Worm (Caenorhabditis elegans) whole organism, mixed stage, embryonic: ENCODE measurements around the gene alg-4.

Source experiments
- ceh-39 ChIP-seq: fragments of 150-350 bp; optimal IDR thresholded peaks from 2 replicates; lab custom pipeline; 2014; ENCODE audit warnings: missing biosample characterization, missing genetic modification characterization
- cnd-1 ChIP-seq: fragments of 200-800 bp; sonication (Bioruptor generic); optimal IDR thresholded peaks from 2 replicates; lab custom pipeline; 2018; ENCODE audit warnings: mild to moderate bottlenecking, missing genetic modification characterization, missing compliant biosample characterization
- mep-1 ChIP-seq: fragments of 150-350 bp; optimal IDR thresholded peaks from 2 replicates; lab custom pipeline; 2017; ENCODE audit warnings: missing biosample characterization, missing genetic modification reagents, missing genetic modification characterization, inconsistent platforms
- nhr-237 ChIP-seq: fragments of 150-350 bp; optimal IDR thresholded peaks from 2 replicates; lab custom pipeline; 2014; ENCODE audit warnings: missing biosample characterization, missing genetic modification characterization
- nhr-28 ChIP-seq: fragments of 150-350 bp; optimal IDR thresholded peaks from 2 replicates; lab custom pipeline; 2014; ENCODE audit warnings: missing biosample characterization, missing genetic modification characterization
- pha-4 ChIP-seq: fragments of 150-350 bp; optimal IDR thresholded peaks from 2 replicates; lab custom pipeline; 2018; ENCODE audit warnings: missing biosample characterization, missing genetic modification reagents, missing genetic modification characterization
- snpc-4 ChIP-seq: fragments of 150-350 bp; optimal IDR thresholded peaks from 2 replicates; lab custom pipeline; 2014; ENCODE audit warnings: missing biosample characterization, missing genetic modification characterization
- unc-62 ChIP-seq: fragments of 150-350 bp; optimal IDR thresholded peaks from 2 replicates; lab custom pipeline; 2014; ENCODE audit warnings: missing biosample characterization, missing genetic modification reagents, missing genetic modification characterization

ce11 chrIII:9871032-9871431 lies 20.2 kb downstream of the alg-4 start, which contains the start of gene ZK757.1:
- TF ChIP-seq mep-1 (tag; lab: Kevin White, UChicago) (no peak), cnd-1 (tag; lab: Kevin White, UChicago) (no peak), ceh-39 (tag; lab: Kevin White, UChicago) (no peak), pha-4 (tag; lab: Kevin White, UChicago) (no peak), unc-62 (GFP tag; lab: Kevin White, UChicago) (no peak), snpc-4 (tag; lab: Kevin White, UChicago) (no peak), nhr-237 (no peak), nhr-28 (no peak)
